Fruit fly (Drosophila melanogaster) whole organism: ENCODE measurements around the gene crp.

Source experiments
- CG8478 ChIP-seq: fragments of >200 bp; optimal IDR thresholded peaks from 2 replicates; lab custom pipeline; 2018; ENCODE audit warnings: inconsistent platforms
- Dll ChIP-seq: fragments of >200 bp; optimal IDR thresholded peaks from 2 replicates; lab custom pipeline; 2017
- EcR ChIP-seq, 2 experiments: fragments of >200 bp; optimal IDR thresholded peaks; 2 replicates each; lab custom pipeline; 2017; ENCODE audit warnings: missing biosample characterization in 2 of 2, missing genetic modification characterization in 2 of 2, missing genetic modification reagents in 2 of 2
- pan ChIP-seq: fragments of >200 bp; optimal IDR thresholded peaks from 2 replicates; lab custom pipeline; 2017
- psq ChIP-seq: fragments of >200 bp; optimal IDR thresholded peaks from 2 replicates; lab custom pipeline; 2017
- usp ChIP-seq: fragments of >200 bp; optimal IDR thresholded peaks from 2 replicates; lab custom pipeline; 2017; ENCODE audit warnings: missing biosample characterization, missing genetic modification characterization, mixed read lengths

Gene crp

DNA sequence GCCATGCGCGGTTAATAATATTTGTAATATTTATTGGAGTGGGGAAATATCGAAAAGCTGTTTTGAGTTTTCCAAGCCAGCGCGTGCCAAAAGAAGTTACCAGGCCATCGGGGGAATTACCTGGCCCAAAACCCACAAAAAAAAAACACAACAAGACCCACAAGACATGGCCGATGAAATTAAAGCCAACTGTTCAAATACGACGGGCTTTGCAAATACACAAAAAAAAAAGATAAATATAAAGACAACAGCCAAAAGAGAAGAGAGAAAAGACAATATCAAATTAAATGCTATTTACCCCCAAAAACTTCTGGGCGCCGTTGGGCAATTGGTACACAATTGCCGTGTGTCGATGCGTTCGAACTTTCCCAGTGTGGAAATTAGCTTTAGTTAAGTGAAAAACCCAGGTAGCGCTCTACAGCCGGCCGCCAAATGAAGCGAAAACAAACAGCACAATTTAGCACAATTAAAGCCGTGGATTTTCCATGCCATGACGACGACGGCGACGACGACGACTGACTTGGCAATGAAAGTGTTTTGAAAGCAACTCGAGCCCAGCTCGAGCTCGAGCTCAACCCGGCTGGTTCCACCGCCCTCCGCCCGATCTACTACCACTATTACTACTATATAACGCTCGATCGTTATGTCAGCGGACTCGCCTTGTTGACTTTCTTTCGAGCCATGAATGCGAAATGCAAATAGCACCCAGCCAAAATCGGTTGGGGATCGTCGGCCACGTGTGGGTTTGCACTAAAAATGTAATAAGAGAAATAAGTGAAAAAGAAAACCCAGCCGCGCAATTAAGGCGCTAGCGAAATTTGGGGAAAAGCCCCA, 30.5 kb upstream of the crp start:
- TF ChIP-seq CG8478 (lab: Kevin White, UChicago) = no peak
- TF ChIP-seq EcR (GFP tag; optimal IDR thresholded peaks at IDR 0.05; lab: Kevin White, UChicago) = no peak
- no peak for TF ChIP-seq pan (lab: Kevin White, UChicago)
- no peak for TF ChIP-seq psq (lab: Kevin White, UChicago)
- TF ChIP-seq usp (GFP tag; lab: Kevin White, UChicago) = no peak
- no peak for TF ChIP-seq Dll (lab: Kevin White, UChicago)

DNA sequence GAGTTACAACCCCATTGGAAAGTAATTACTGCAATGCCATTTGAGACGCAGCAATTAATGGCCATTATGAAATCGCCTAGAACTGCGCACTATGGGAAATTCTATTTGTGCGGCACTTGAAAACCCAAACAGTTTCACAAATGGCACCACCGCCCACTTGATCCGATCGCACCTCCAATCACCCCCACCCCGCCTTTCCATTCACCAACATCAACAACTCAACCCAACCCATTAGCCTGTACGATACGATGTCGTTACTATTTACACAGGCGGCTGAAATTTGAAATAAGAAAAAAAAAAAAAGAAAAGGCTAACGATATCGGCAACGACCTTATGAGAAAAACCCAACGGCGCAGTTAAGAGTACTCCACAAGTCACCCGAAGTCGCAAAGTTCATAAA, 29.6 kb upstream of the crp start:
- TF ChIP-seq pan (lab: Kevin White, UChicago) = no peak
- TF ChIP-seq psq (lab: Kevin White, UChicago) = no peak
- TF ChIP-seq EcR (GFP tag; optimal IDR thresholded peaks at IDR 0.05; lab: Kevin White, UChicago) = no peak
- TF ChIP-seq Dll (lab: Kevin White, UChicago) = no peak
- TF ChIP-seq usp (GFP tag; lab: Kevin White, UChicago) = no peak
- no peak for TF ChIP-seq CG8478 (lab: Kevin White, UChicago)

dm6 chr2L:16316410-16316809, 28.9 kb upstream of the crp start:
- TF ChIP-seq pan (lab: Kevin White, UChicago) (no peak), psq (lab: Kevin White, UChicago) (no peak), CG8478 (lab: Kevin White, UChicago) (no peak), usp (GFP tag; lab: Kevin White, UChicago) (no peak), EcR (GFP tag; optimal IDR thresholded peaks at IDR 0.05; lab: Kevin White, UChicago) (no peak), Dll (lab: Kevin White, UChicago) (no peak)

DNA sequence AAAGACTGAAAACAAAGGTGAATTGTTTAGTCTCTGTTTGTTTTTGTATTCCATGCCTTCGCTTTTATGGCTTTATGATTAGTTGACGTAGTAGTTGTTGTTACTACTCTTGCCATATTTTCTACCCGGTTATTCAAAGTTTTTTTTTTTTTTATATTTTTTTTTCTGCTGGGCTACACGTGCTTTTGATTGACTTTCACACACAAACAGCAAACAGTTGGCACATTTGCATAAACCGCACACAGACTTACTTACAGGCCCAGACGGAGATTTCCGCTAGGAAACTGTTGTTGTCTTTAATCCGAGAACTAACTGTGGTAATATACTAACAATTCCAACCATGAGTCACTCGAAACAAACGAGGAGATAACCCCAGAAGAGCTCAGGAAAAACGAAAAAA, 28.3 kb upstream of the crp start:
- TF ChIP-seq CG8478 (lab: Kevin White, UChicago) (no peak), usp (GFP tag; lab: Kevin White, UChicago) (no peak), EcR (GFP tag; optimal IDR thresholded peaks at IDR 0.05; lab: Kevin White, UChicago) (no peak), pan (lab: Kevin White, UChicago) (no peak), Dll (lab: Kevin White, UChicago) (no peak), psq (lab: Kevin White, UChicago) (no peak)

DNA sequence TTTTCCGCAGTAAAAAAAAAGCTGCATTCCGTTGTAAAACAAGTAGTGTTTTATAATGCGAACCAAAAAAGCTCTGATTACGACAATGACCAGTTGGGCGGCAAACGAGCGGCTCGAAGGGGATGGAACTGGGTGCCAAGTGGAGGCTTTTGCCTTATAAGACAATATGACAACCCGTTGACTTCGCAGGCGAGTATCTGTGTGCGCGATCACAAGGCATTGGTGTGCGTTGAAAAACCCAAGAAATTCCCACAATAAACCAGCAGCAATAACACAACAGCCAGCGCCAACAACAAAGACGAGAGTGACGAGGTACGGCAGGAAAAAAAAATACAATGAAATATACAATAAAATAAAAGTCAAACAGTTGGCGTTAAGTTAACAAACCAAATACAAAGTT, 27.5 kb upstream of the crp start:
- TF ChIP-seq psq (lab: Kevin White, UChicago) = no peak
- no peak for TF ChIP-seq EcR (GFP tag; optimal IDR thresholded peaks at IDR 0.05; lab: Kevin White, UChicago)
- TF ChIP-seq usp (GFP tag; lab: Kevin White, UChicago) = no peak
- no peak for TF ChIP-seq pan (lab: Kevin White, UChicago)
- no peak for TF ChIP-seq CG8478 (lab: Kevin White, UChicago)
- TF ChIP-seq Dll (lab: Kevin White, UChicago) = no peak

DNA sequence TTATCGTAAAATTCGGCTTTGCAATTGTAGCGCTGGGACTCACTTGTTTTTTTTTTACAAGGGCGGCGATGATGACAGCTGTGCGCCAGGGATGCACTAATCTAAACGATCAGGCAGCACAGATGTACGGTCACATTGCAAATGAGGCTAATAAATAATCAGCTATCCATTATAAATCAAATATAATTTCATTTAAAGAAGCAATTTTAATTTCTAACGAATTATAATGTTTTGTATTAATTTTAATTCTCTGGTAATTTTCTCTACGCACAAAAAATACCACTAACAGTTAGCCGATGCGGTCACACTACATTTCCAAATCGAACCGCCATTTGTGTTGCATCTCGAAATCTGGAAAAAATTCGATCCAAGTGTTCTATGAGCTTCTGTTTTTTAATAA, 23.1 kb upstream of the crp start, which contains the start of the genes cni and fzy:
Gene cni (minus strand): TSS at position 79 of the 400 bp plus-strand sequence.
Gene fzy (plus strand): TSS at position 309 of the 400 bp plus-strand sequence.
- no peak for TF ChIP-seq pan (lab: Kevin White, UChicago)
- TF ChIP-seq Dll (lab: Kevin White, UChicago) = no peak
- no peak for TF ChIP-seq psq (lab: Kevin White, UChicago)
- no peak for TF ChIP-seq EcR (GFP tag; optimal IDR thresholded peaks at IDR 0.05; lab: Kevin White, UChicago)
- no peak for TF ChIP-seq CG8478 (lab: Kevin White, UChicago)

- no peak for TF ChIP-seq usp (GFP tag; lab: Kevin White, UChicago)
- TF ChIP-seq CG8478 (lab: Kevin White, UChicago) = no peak
- no peak for TF ChIP-seq psq (lab: Kevin White, UChicago)
- TF ChIP-seq Dll (lab: Kevin White, UChicago) = no peak
- no peak for TF ChIP-seq pan (lab: Kevin White, UChicago)
- no peak for TF ChIP-seq EcR (GFP tag; optimal IDR thresholded peaks at IDR 0.05; lab: Kevin White, UChicago)
Measured at dm6 chr2L:16307026-16307703, 19.6 kb upstream of the crp start, which contains the start of the genes CG5861 and Syx5. CG5861 (minus strand) TSS chr2L:16307298. Syx5 (plus strand) TSS chr2L:16307346.

DNA sequence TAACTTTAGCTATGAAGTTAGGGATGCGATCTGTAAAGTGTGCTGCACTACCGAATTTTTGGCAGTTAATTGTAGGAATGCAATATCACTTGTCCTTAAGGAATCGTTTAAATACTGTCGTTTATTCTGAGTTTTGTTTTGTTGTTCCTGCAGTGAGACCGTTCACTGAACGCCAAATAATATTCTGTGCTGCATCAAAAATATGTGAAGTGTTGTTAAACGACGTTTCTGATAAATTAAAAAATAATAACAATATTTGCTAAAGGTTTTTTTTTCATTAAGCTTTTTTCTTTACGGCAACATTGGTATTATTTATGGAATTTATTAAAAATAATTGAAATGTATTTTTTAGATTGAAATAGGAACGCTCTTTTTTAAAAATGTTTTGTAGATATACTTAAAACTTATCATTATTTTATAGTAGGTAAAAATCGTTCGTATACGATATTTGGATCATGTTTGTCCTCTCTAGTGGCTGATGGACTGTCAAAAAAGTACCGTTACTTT, 15.3 kb upstream of the crp start, which contains the start of gene GMF:
Gene GMF (minus strand): TSS at position 182 of the 507 bp plus-strand sequence.
- no peak for TF ChIP-seq Dll (lab: Kevin White, UChicago)
- no peak for TF ChIP-seq pan (lab: Kevin White, UChicago)
- no peak for TF ChIP-seq EcR (GFP tag; optimal IDR thresholded peaks at IDR 0.05; lab: Kevin White, UChicago)
- no peak for TF ChIP-seq usp (GFP tag; lab: Kevin White, UChicago)
- no peak for TF ChIP-seq CG8478 (lab: Kevin White, UChicago)
- no peak for TF ChIP-seq psq (lab: Kevin White, UChicago)

dm6 chr2L:16299466-16300311, 12.2 kb upstream of the crp start, which contains the start of the genes heix and CG17328:
heix (minus strand) TSS chr2L:16299858.
CG17328 (plus strand) TSS chr2L:16299943.
- TF ChIP-seq EcR (GFP tag; optimal IDR thresholded peaks at IDR 0.05; lab: Kevin White, UChicago) = no peak
- TF ChIP-seq pan (lab: Kevin White, UChicago) = no peak
- TF ChIP-seq psq (lab: Kevin White, UChicago) = no peak
- no peak for TF ChIP-seq Dll (lab: Kevin White, UChicago)
- TF ChIP-seq CG8478 (lab: Kevin White, UChicago) = no peak
- no peak for TF ChIP-seq usp (GFP tag; lab: Kevin White, UChicago)
